Worm (Caenorhabditis elegans) whole organism, L1 larva: ENCODE measurements around the gene Y37D8A.8.

ENCODE experiments used
- aha-1 ChIP-seq: fragments of 150-350 bp; optimal IDR thresholded peaks from 2 replicates; lab custom pipeline; 2014; ENCODE audit warnings: missing biosample characterization, missing genetic modification characterization
- alr-1 ChIP-seq: fragments of 200-800 bp; sonication (Bioruptor generic); optimal IDR thresholded peaks from 2 replicates; lab custom pipeline; 2018; ENCODE audit warnings: borderline replicate concordance, mild to moderate bottlenecking, missing genetic modification characterization, missing compliant biosample characterization
- blmp-1 ChIP-seq: fragments of 150-350 bp; optimal IDR thresholded peaks from 2 replicates; lab custom pipeline; 2014; ENCODE audit warnings: missing biosample characterization, missing genetic modification characterization
- ceh-8 ChIP-seq: fragments of 200-800 bp; sonication (Bioruptor generic); optimal IDR thresholded peaks from 2 replicates; lab custom pipeline; 2018; ENCODE audit warnings: mild to moderate bottlenecking, missing genetic modification characterization, moderate library complexity, missing compliant biosample characterization
- ceh-90 ChIP-seq: sonication (generic microtip); optimal IDR thresholded peaks from 2 replicates; lab custom pipeline; 2016; ENCODE audit warnings: missing genetic modification characterization, missing compliant biosample characterization
- ces-1 ChIP-seq: fragments of 150-350 bp; optimal IDR thresholded peaks from 2 replicates; lab custom pipeline; 2014; ENCODE audit warnings: missing biosample characterization, missing genetic modification reagents, missing genetic modification characterization
- dpl-1 ChIP-seq, 3 experiments: fragments of 150-350 bp in 2 of 3; sonication (generic microtip) in 1 of 3; optimal IDR thresholded peaks; 2 replicates each; lab custom pipeline; 2014 to 2017; ENCODE audit warnings: missing biosample characterization in 3 of 3, missing genetic modification characterization in 3 of 3, missing genetic modification reagents in 3 of 3
- egl-27 ChIP-seq, 2 experiments: fragments of 150-350 bp in 1 of 2; sonication (generic microtip); optimal IDR thresholded peaks; 3 replicates each; lab custom pipeline; 2017 to 2018; ENCODE audit warnings: missing biosample characterization in 2 of 2, missing genetic modification characterization in 2 of 2, missing genetic modification reagents in 2 of 2
- elt-2 ChIP-seq: sonication (generic microtip); optimal IDR thresholded peaks from 2 replicates; lab custom pipeline; 2016; ENCODE audit warnings: missing genetic modification characterization, mild to moderate bottlenecking, inconsistent platforms, missing compliant biosample characterization, missing genetic modification reagents
- elt-3 ChIP-seq, 6 experiments: fragments of 150-350 bp in 1 of 6; sonication (generic microtip); optimal IDR thresholded peaks; 2 replicates each; lab custom pipeline; 2017 to 2018; ENCODE audit warnings: missing biosample characterization in 6 of 6, missing genetic modification characterization in 6 of 6, inconsistent platforms in 1 of 6
- fos-1 ChIP-seq: fragments of 150-350 bp; optimal IDR thresholded peaks from 2 replicates; lab custom pipeline; 2014; ENCODE audit warnings: missing biosample characterization, missing genetic modification characterization
- grh-1 ChIP-seq: fragments of 200-800 bp; sonication (Bioruptor generic); IDR thresholded peaks from 2 replicates; pipeline ENCODE4 v1.3.6; 2022; ENCODE audit warnings: missing genetic modification reagents, missing genetic modification characterization, missing compliant biosample characterization
- lin-13 ChIP-seq: fragments of 150-350 bp; optimal IDR thresholded peaks from 2 replicates; lab custom pipeline; 2014; ENCODE audit warnings: missing biosample characterization, missing genetic modification reagents, missing genetic modification characterization
- lin-14 ChIP-seq: fragments of 200-800 bp; sonication (Bioruptor generic); optimal IDR thresholded peaks from 2 replicates; lab custom pipeline; 2018; ENCODE audit warnings: mild to moderate bottlenecking, missing genetic modification characterization, moderate library complexity, missing compliant biosample characterization
- lin-15B ChIP-seq: fragments of 150-350 bp; sonication (generic microtip); optimal IDR thresholded peaks from 3 replicates; lab custom pipeline; 2014; ENCODE audit warnings: missing biosample characterization, missing genetic modification characterization
- lin-35 ChIP-seq, 2 experiments: fragments of 150-350 bp; optimal IDR thresholded peaks; 2 replicates each; lab custom pipeline; 2014; ENCODE audit warnings: missing biosample characterization in 2 of 2, missing genetic modification characterization in 2 of 2, missing genetic modification reagents in 2 of 2
- lir-3 ChIP-seq: sonication (generic microtip); optimal IDR thresholded peaks from 2 replicates; lab custom pipeline; 2016; ENCODE audit warnings: mild to moderate bottlenecking, missing genetic modification characterization, moderate library complexity, missing compliant biosample characterization; ENCODE audit not compliant: poor library complexity
- lsy-2 ChIP-seq, 2 experiments: fragments of 150-350 bp; optimal IDR thresholded peaks; 2 replicates each; lab custom pipeline; 2014; ENCODE audit warnings: missing biosample characterization in 2 of 2, missing genetic modification characterization in 2 of 2
- mdl-1 ChIP-seq, 2 experiments: fragments of 150-350 bp; optimal IDR thresholded peaks; 2 replicates each; lab custom pipeline; 2014 to 2017; ENCODE audit warnings: missing biosample characterization in 2 of 2, missing genetic modification characterization in 2 of 2, inconsistent platforms in 1 of 2
- mep-1 ChIP-seq: fragments of 150-350 bp; optimal IDR thresholded peaks from 2 replicates; lab custom pipeline; 2014; ENCODE audit warnings: missing biosample characterization, missing genetic modification characterization
- nhr-19 ChIP-seq: fragments of 200-800 bp; sonication (Bioruptor generic); conservative IDR thresholded peaks from 2 replicates; pipeline ENCODE4 v1.3.6; 2022; ENCODE audit warnings: missing genetic modification characterization, missing compliant biosample characterization
- nhr-20 ChIP-seq: sonication (generic microtip); optimal IDR thresholded peaks from 2 replicates; lab custom pipeline; 2016; ENCODE audit warnings: mild to moderate bottlenecking, missing genetic modification characterization, missing compliant biosample characterization
- nhr-71 ChIP-seq: sonication (generic microtip); optimal IDR thresholded peaks from 2 replicates; lab custom pipeline; 2016; ENCODE audit warnings: mild to moderate bottlenecking, missing genetic modification characterization, moderate library complexity, missing compliant biosample characterization
- nhr-77 ChIP-seq: fragments of 150-350 bp; optimal IDR thresholded peaks from 2 replicates; lab custom pipeline; 2014; ENCODE audit warnings: missing biosample characterization, missing genetic modification characterization
- nhr-85 ChIP-seq: sonication (generic microtip); peaks from one replicate; lab custom pipeline; 2016; ENCODE audit warnings: missing genetic modification characterization, inconsistent platforms, missing compliant biosample characterization
- nhr-90 ChIP-seq: sonication (generic microtip); optimal IDR thresholded peaks from 2 replicates; lab custom pipeline; 2016; ENCODE audit warnings: mild to moderate bottlenecking, missing genetic modification characterization, missing compliant biosample characterization; ENCODE audit not compliant: poor library complexity
- pqm-1 ChIP-seq: sonication (generic microtip); optimal IDR thresholded peaks from 3 replicates; lab custom pipeline; 2017; ENCODE audit warnings: missing biosample characterization, missing genetic modification characterization
- rnt-1 ChIP-seq: sonication (generic microtip); optimal IDR thresholded peaks from 2 replicates; lab custom pipeline; 2016; ENCODE audit warnings: mild to moderate bottlenecking, missing genetic modification characterization, moderate library complexity, missing compliant biosample characterization
- snpc-4 ChIP-seq: fragments of 150-350 bp; optimal IDR thresholded peaks from 2 replicates; lab custom pipeline; 2014; ENCODE audit warnings: missing biosample characterization, missing genetic modification characterization
- snu-23 ChIP-seq: sonication (generic microtip); optimal IDR thresholded peaks from 2 replicates; lab custom pipeline; 2016; ENCODE audit warnings: missing genetic modification characterization, missing compliant biosample characterization
- sup-37 ChIP-seq: fragments of 200-800 bp; sonication (Bioruptor generic); optimal IDR thresholded peaks from 2 replicates; lab custom pipeline; 2018; ENCODE audit warnings: mild to moderate bottlenecking, missing genetic modification characterization, missing compliant biosample characterization
- swsn-7 ChIP-seq: sonication (generic microtip); optimal IDR thresholded peaks from 2 replicates; lab custom pipeline; 2016; ENCODE audit warnings: missing genetic modification characterization, missing compliant biosample characterization
- tbx-2 ChIP-seq: sonication (generic microtip); optimal IDR thresholded peaks from 2 replicates; lab custom pipeline; 2016; ENCODE audit warnings: missing genetic modification characterization, missing compliant biosample characterization
- vab-15 ChIP-seq: sonication (generic microtip); optimal IDR thresholded peaks from 2 replicates; lab custom pipeline; 2017; ENCODE audit warnings: missing genotype, mild to moderate bottlenecking, missing genetic modification characterization, missing compliant biosample characterization
- xbp-1 ChIP-seq: sonication (generic microtip); optimal IDR thresholded peaks from 2 replicates; lab custom pipeline; 2016; ENCODE audit warnings: missing genetic modification characterization, missing compliant biosample characterization
- zip-4 ChIP-seq: fragments of 200-800 bp; sonication (Bioruptor generic); optimal IDR thresholded peaks from 2 replicates; lab custom pipeline; 2018; ENCODE audit warnings: mild to moderate bottlenecking, missing genetic modification characterization, moderate library complexity, missing compliant biosample characterization

Gene Y37D8A.8

DNA sequence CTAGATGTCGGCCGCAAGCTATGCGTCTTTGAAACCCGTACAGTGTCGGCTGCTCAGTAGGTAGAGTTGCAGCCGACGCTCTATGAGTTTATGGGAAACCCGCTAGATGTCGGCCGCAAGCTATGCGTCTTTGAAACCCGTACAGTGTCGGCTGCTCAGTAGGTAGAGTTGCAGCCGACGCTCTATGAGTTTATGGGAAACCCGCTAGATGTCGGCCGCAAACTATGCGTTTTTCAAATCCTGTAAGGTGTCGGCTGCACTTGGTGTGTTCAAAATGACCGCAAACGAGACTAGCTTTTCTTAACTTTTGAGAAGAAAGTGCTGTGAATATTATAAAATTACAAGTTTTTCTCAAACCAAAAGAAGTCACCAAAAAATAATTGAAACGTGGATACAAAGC lies 16.6 kb upstream of the Y37D8A.8 start:
- peak; percentile 19 for TF ChIP-seq snpc-4

DNA sequence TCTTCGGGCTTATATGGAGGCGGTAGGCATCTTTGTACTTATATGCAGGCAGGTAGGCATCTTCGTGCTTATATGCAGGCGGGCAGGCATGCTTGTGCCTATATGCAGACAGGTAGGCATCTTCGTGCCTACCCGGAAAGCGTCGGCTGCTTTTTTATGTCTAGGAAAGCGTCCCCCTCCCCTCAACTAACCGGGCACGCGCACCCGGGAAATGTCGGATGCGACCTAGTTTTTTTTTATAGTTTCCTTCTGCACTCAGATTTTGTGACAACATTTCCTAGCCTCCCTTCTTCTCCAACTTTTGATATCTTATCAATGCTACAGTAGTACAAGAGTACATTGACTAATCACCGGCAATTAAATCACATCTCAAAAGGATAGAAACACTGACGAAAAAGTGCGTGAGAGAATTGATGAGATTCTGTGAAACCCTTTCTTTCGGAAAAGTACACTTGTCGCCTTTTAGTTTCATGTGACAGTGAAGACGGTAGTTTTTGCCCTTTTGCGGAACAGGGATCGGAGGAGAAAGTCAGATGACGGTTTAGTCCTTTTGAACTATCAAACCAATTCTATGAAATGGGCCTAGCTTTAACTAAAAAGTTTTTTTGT lies 15.7 kb upstream of the Y37D8A.8 start:
- TF ChIP-seq aha-1 (tag; lab: Kevin White, UChicago) (no peak), nhr-19 (GFP tag; lab: Robert Waterston, UW) (peak; percentile 9; the same call in 1 of the 2 replicates), elt-2 (tag; lab: Kevin White, UChicago) (no peak), lir-3 (tag; lab: Kevin White, UChicago) (no peak), vab-15 (tag; lab: Kevin White, UChicago) (peak; percentile 49), mep-1 (tag; lab: Kevin White, UChicago) (peak; percentile 26), nhr-71 (peak; percentile 71), ceh-90 (tag; lab: Kevin White, UChicago) (no peak), fos-1 (no peak), snu-23 (GFP tag; lab: Kevin White, UChicago) (peak; percentile 60), lin-14 (peak; percentile 84), dpl-1 (GFP tag; optimal IDR thresholded peaks at IDR 0.05; lab: Kevin White, UChicago) (peak in 1 of 3 experiments; percentile 18), nhr-85 (tag; lab: Kevin White, UChicago) (peak; percentile 97), egl-27 (tag; optimal IDR thresholded peaks at IDR 0.05; lab: Kevin White, UChicago) (peak in 1 of 2 experiments; percentile 36), lin-35 (GFP tag; optimal IDR thresholded peaks at IDR 0.05; lab: Kevin White, UChicago) (peak in 1 of 2 experiments; percentile 49), lin-13 (GFP tag; lab: Kevin White, UChicago) (peak; percentile 20), elt-3 (tag; optimal IDR thresholded peaks at IDR 0.05; lab: Kevin White, UChicago) (peak; percentile 85 to 99 (median 96)), blmp-1 (peak; percentile 97), nhr-20 (tag; lab: Kevin White, UChicago) (peak; percentile 83), lsy-2 (tag; optimal IDR thresholded peaks at IDR 0.05; lab: Kevin White, UChicago) (peak; percentile 25 to 70), ceh-8 (GFP tag; lab: Kevin White, UChicago) (no peak), grh-1 (peak; percentile 45; the same call in 1 of the 2 replicates), mdl-1 (tag; optimal IDR thresholded peaks at IDR 0.05; lab: Kevin White, UChicago) (peak in 1 of 2 experiments; percentile 6), tbx-2 (tag; lab: Kevin White, UChicago) (peak; percentile 60), nhr-90 (peak; percentile 34)

DNA sequence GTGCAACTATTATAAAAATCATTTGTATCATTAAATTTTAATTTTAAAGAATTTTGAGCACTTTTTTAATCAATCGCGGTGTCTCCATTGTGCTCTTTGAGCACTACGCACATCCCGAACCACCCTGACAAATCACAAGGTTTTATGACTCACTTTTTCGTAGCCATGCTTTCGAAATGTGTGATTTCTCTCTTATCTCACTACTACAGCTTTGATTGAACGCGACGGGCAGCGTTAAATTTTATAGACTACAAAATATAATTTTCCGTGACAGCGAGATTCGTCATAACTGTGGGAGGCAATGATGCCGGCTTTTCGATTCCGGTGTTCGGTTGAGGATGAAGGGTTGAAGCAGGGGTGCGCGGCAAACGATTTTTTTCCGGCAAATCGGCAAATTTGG lies 15.1 kb upstream of the Y37D8A.8 start:
- TF ChIP-seq nhr-77 (tag; lab: Kevin White, UChicago) (no peak), nhr-20 (tag; lab: Kevin White, UChicago) (no peak), ceh-90 (tag; lab: Kevin White, UChicago) (no peak), swsn-7 (tag; lab: Kevin White, UChicago) (no peak), zip-4 (no peak), blmp-1 (no peak), nhr-19 (GFP tag; lab: Robert Waterston, UW) (no peak), ces-1 (GFP tag; lab: Kevin White, UChicago) (no peak), tbx-2 (tag; lab: Kevin White, UChicago) (no peak), snu-23 (GFP tag; lab: Kevin White, UChicago) (no peak), sup-37 (GFP tag; lab: Kevin White, UChicago) (no peak), nhr-71 (no peak), fos-1 (no peak), pqm-1 (tag; lab: Kevin White, UChicago) (no peak), lin-14 (no peak), dpl-1 (GFP tag; optimal IDR thresholded peaks at IDR 0.05; lab: Kevin White, UChicago) (no peak)
- TF ChIP-seq, all 84 proteins: peak for 0

DNA sequence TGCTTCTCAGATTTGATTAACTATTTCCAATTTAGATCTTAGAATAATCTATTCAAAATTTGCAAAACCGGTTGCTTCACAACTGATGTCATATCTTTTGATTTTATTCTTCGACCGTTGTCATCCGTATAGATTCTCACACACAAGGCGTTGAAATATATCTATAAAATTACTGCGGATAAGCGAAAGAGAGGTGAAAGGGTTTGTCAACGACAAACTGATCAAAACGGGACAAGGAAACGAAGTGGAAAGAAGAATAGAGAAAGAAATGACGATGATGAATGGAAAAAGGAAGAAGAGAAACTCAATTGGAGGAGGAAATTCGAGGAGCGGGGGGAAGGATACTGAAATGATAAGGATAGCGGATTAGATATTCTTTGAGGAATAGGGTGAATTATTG lies 13.7 kb upstream of the Y37D8A.8 start:
- TF ChIP-seq xbp-1 (tag; lab: Kevin White, UChicago), result no peak
- TF ChIP-seq blmp-1, result peak; percentile 97
- TF ChIP-seq lin-14, result peak; percentile 14
- peak; percentile 25 for TF ChIP-seq nhr-20 (tag; lab: Kevin White, UChicago)
- no peak for TF ChIP-seq alr-1 (tag; lab: Kevin White, UChicago)
- TF ChIP-seq rnt-1 (tag; lab: Kevin White, UChicago), result no peak
- TF ChIP-seq lin-15B, result no peak
- no peak for TF ChIP-seq mep-1 (tag; lab: Kevin White, UChicago)
- TF ChIP-seq elt-3 (tag; optimal IDR thresholded peaks at IDR 0.05; lab: Kevin White, UChicago), result peak in 4 of 6 experiments; percentile 30 to 68 (median 46)
- TF ChIP-seq, all 84 proteins: peak for 4
